Fruit fly (Drosophila melanogaster): ENCODE data around the gene CG10237.

CG10237 gene

DNA sequence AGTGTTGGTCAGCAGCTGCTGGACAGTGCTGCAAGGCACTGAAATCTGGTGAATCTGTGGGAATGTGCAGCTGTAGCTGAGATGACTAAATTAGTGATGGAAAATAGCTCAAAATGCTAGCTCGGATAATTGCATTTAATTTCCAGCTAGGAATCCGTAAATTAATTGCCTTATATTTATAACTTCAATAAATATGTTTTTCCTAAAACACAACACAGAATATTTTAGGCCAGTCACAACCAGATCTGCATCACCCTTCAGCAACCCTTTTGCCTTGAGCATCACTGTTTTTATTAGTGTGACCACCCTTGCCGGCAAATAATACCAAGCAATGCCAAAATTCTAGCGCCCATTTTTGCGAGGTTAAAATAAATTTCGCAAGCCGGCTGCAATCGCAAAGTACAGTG lies 2.2 kb upstream of the CG10237 start, which contains the start of gene Hs2st (continued):
- TF ChIP-seq Dip2 (GFP tag; IDR thresholded peaks at IDR 0.05) (peak; percentile 39; the same call in 1 of the 2 replicates), salm (tag; optimal IDR thresholded peaks at IDR 0.05) (peak; percentile 65), CG10543 (GFP tag; optimal IDR thresholded peaks at IDR 0.05) (peak; percentile 91), row (GFP tag; IDR thresholded peaks at IDR 0.05) (peak; percentile 98), CG9609 (GFP tag; optimal IDR thresholded peaks at IDR 0.05) (peak; percentile 96), B-H2 (GFP tag; optimal IDR thresholded peaks at IDR 0.05) (peak; percentile 90), CG16779 (GFP tag; IDR thresholded peaks at IDR 0.05) (peak; percentile 83), CG34224 (GFP tag; IDR thresholded peaks at IDR 0.05; ENCODE audit: partially characterized antibody) (no peak), Dek (tag; optimal IDR thresholded peaks at IDR 0.05) (peak; percentile 83), Doc2 (GFP tag; IDR thresholded peaks at IDR 0.05) (peak; percentile 83), Ssrp (tag; optimal IDR thresholded peaks at IDR 0.05) (peak; percentile 91), Eip74EF (GFP tag; optimal IDR thresholded peaks at IDR 0.05) (no peak), NK7.1 (GFP tag; optimal IDR thresholded peaks at IDR 0.05) (peak; percentile 83), CG3838 (GFP tag; optimal IDR thresholded peaks at IDR 0.05) (peak; percentile 79), tll (GFP tag; optimal IDR thresholded peaks at IDR 0.05) (peak; percentile 50 to 94), Sin3A (optimal IDR thresholded peaks at IDR 0.05) (peak; percentile 98), CG7963 (GFP tag; IDR thresholded peaks at IDR 0.05; ENCODE audit: partially characterized antibody) (no peak), CG18476 (GFP tag; optimal IDR thresholded peaks at IDR 0.05) (peak; percentile 93), nerfin-1 (tag; optimal IDR thresholded peaks at IDR 0.05) (peak; percentile 98), gro (GFP tag; optimal IDR thresholded peaks at IDR 0.05) (peak; percentile 96), HmgD (GFP tag; optimal IDR thresholded peaks at IDR 0.05) (peak; percentile 96), trh (GFP tag; optimal IDR thresholded peaks at IDR 0.05) (peak; percentile 81), lab (GFP tag; optimal IDR thresholded peaks at IDR 0.05) (peak; percentile 93), CG7786 (GFP tag; optimal IDR thresholded peaks at IDR 0.05) (peak; percentile 96), abd-A (tag; optimal IDR thresholded peaks at IDR 0.05) (no peak), CG16813 (GFP tag; IDR thresholded peaks at IDR 0.05; ENCODE audit: partially characterized antibody) (peak; percentile 52; the same call in 2 of the 3 replicates), GATAe (GFP tag; conservative IDR thresholded peaks at IDR 0.05) (peak; percentile 73), CG2129 (GFP tag; IDR thresholded peaks at IDR 0.05; ENCODE audit: partially characterized antibody) (no peak), Opbp (GFP tag; IDR thresholded peaks at IDR 0.05; ENCODE audit: partially characterized antibody) (0 out of 3 replicates have a peak, but pooled peaks have one; percentile 53), org-1 (GFP tag; optimal IDR thresholded peaks at IDR 0.05) (peak; percentile 79), Antp (GFP tag; optimal IDR thresholded peaks at IDR 0.05) (peak; percentile 96), CG12942 (GFP tag; optimal IDR thresholded peaks at IDR 0.05) (peak; percentile 96), CG34422 (GFP tag; IDR thresholded peaks at IDR 0.05) (peak; percentile 94), CG3281 (GFP tag; optimal IDR thresholded peaks at IDR 0.05) (peak; percentile 90), Elba2 (GFP tag; optimal IDR thresholded peaks at IDR 0.05) (peak; percentile 84), CG10565 (GFP tag; optimal IDR thresholded peaks at IDR 0.05) (peak; percentile 72), CG9876 (GFP tag; optimal IDR thresholded peaks at IDR 0.05) (peak; percentile 93), D (optimal IDR thresholded peaks at IDR 0.05) (no peak), D (GFP tag; optimal IDR thresholded peaks at IDR 0.05) (peak; percentile 83), CG10431 (GFP tag; optimal IDR thresholded peaks at IDR 0.05) (peak; percentile 73), pros (GFP tag; optimal IDR thresholded peaks at IDR 0.05) (peak; percentile 1), CG8924 (tag; optimal IDR thresholded peaks at IDR 0.05) (peak; percentile 88), Ptx1 (GFP tag; IDR thresholded peaks at IDR 0.05) (peak; percentile 97), Taf1 (GFP tag; IDR thresholded peaks at IDR 0.05) (peak; percentile 90), bowl (GFP tag; IDR thresholded peaks at IDR 0.05) (peak; percentile 48; the same call in 1 of the 2 replicates), Hmr (GFP tag; optimal IDR thresholded peaks at IDR 0.05) (peak; percentile 95), az2 (GFP tag; optimal IDR thresholded peaks at IDR 0.05) (peak; percentile 94), sens (GFP tag) (peak; percentile 99), p53 (GFP tag; optimal IDR thresholded peaks at IDR 0.05) (peak; percentile 88), Spps (tag; optimal IDR thresholded peaks at IDR 0.05) (peak; percentile 79), CG43689 (GFP tag; IDR thresholded peaks at IDR 0.05) (peak; percentile 67)
